Fruit fly (Drosophila melanogaster): ENCODE measurements around the gene axo.

dm6 chr3L:4720510-4721157, 33.5 kb upstream of the axo start:
- TF ChIP-seq toe (GFP tag; optimal IDR thresholded peaks at IDR 0.05) = no peak
- no peak for TF ChIP-seq cnc (optimal IDR thresholded peaks at IDR 0.05)
- TF ChIP-seq CG11617 (GFP tag; optimal IDR thresholded peaks at IDR 0.05) = no peak
- no peak for TF ChIP-seq kay (GFP tag; ENCODE audit: borderline replicate concordance)
- TF ChIP-seq Clk (GFP tag; optimal IDR thresholded peaks at IDR 0.05) = no peak
- no peak for TF ChIP-seq tj (GFP tag; optimal IDR thresholded peaks at IDR 0.05)
- no peak for TF ChIP-seq CG5204 (GFP tag; optimal IDR thresholded peaks at IDR 0.05)
- no peak for TF ChIP-seq cic (GFP tag; optimal IDR thresholded peaks at IDR 0.05)
- TF ChIP-seq CG1620 (GFP tag; optimal IDR thresholded peaks at IDR 0.05) = no peak
- no peak for TF ChIP-seq Mnt (GFP tag; optimal IDR thresholded peaks at IDR 0.05)
- no peak for TF ChIP-seq ovo (GFP tag; optimal IDR thresholded peaks at IDR 0.05)
- TF ChIP-seq CG12768 (GFP tag; optimal IDR thresholded peaks at IDR 0.05) = no peak

Data from whole organism, adult.